Fruit fly (Drosophila melanogaster) whole organism, pupa: ENCODE results near the gene Pcmt.

ENCODE experiments used
- CG10348 ChIP-seq: fragments of 200-800 bp; sonication (Bioruptor generic); IDR thresholded peaks from 2 replicates; pipeline ENCODE4 v1.3.6; 2022; ENCODE audit warnings: missing biosample characterization, missing genetic modification characterization
- CG12605 ChIP-seq: fragments of 200-800 bp; sonication (Bioruptor generic); IDR thresholded peaks from 2 replicates; pipeline ENCODE4 v1.3.6; 2022; ENCODE audit warnings: missing biosample characterization, missing genetic modification characterization
- CG13204 ChIP-seq: fragments of 200-800 bp; sonication (Bioruptor generic); optimal IDR thresholded peaks from 2 replicates; lab custom pipeline; 2018; ENCODE audit warnings: missing biosample characterization, mild to moderate bottlenecking, missing genetic modification characterization, moderate library complexity
- CG14655 ChIP-seq: fragments of 200-800 bp; sonication (Bioruptor generic); optimal IDR thresholded peaks from 3 replicates; lab custom pipeline; 2017; ENCODE audit warnings: mild to moderate bottlenecking, missing biosample characterization, missing genetic modification reagents, missing genetic modification characterization
- CG15710 ChIP-seq: fragments of 200-800 bp; sonication (Bioruptor generic); optimal IDR thresholded peaks from 2 replicates; lab custom pipeline; 2018; ENCODE audit warnings: missing biosample characterization, mild to moderate bottlenecking, missing genetic modification characterization, moderate library complexity
- CG17806 ChIP-seq: fragments of 200-800 bp; sonication (Bioruptor generic); optimal IDR thresholded peaks from 2 replicates; lab custom pipeline; 2018; ENCODE audit warnings: missing biosample characterization, mild to moderate bottlenecking, missing genetic modification characterization, moderate library complexity
- CG32121 ChIP-seq: fragments of 200-800 bp; sonication (Bioruptor generic); IDR thresholded peaks from 2 replicates; pipeline ENCODE4 v1.3.6; 2022; ENCODE audit warnings: missing biosample characterization, missing genetic modification characterization
- CG34367 ChIP-seq: fragments of 200-800 bp; sonication (Bioruptor generic); optimal IDR thresholded peaks from 2 replicates; lab custom pipeline; 2018; ENCODE audit warnings: missing biosample characterization, mild to moderate bottlenecking, missing genetic modification characterization
- CG4496 ChIP-seq: fragments of 200-800 bp; sonication (Bioruptor generic); IDR thresholded peaks from 3 replicates; pipeline ENCODE4 v1.3.6; 2022; ENCODE audit warnings: missing biosample characterization, missing genetic modification characterization
- CG8159 ChIP-seq: fragments of 200-800 bp; sonication (Bioruptor generic); optimal IDR thresholded peaks from 3 replicates; lab custom pipeline; 2018; ENCODE audit warnings: missing biosample characterization, mild to moderate bottlenecking, missing genetic modification characterization, moderate library complexity
- CG8301 ChIP-seq: fragments of 200-800 bp; sonication (Bioruptor generic); optimal IDR thresholded peaks from 2 replicates; lab custom pipeline; 2018; ENCODE audit warnings: missing biosample characterization, mild to moderate bottlenecking, missing genetic modification characterization
- CG9948 ChIP-seq: fragments of 200-800 bp; sonication (Bioruptor generic); optimal IDR thresholded peaks from 2 replicates; lab custom pipeline; 2018; ENCODE audit warnings: missing biosample characterization, mild to moderate bottlenecking, missing genetic modification characterization, moderate library complexity
- D1 ChIP-seq: fragments of 200-800 bp; sonication (Bioruptor generic); optimal IDR thresholded peaks from 2 replicates; lab custom pipeline; 2018; ENCODE audit warnings: missing biosample characterization, mild to moderate bottlenecking, missing genetic modification characterization, moderate library complexity
- EcR ChIP-seq: fragments of 200-800 bp; sonication (Bioruptor generic); optimal IDR thresholded peaks from 3 replicates; lab custom pipeline; 2019; ENCODE audit warnings: missing biosample characterization, missing genetic modification characterization, mild to moderate bottlenecking, moderate library complexity, missing genetic modification reagents
- Ets98B ChIP-seq: fragments of 200-800 bp; sonication (Bioruptor generic); IDR thresholded peaks from 2 replicates; pipeline ENCODE4 v1.3.6; 2022; ENCODE audit warnings: missing biosample characterization, missing genetic modification characterization
- Pif1A ChIP-seq: fragments of 200-800 bp; sonication (Bioruptor generic); optimal IDR thresholded peaks from 3 replicates; lab custom pipeline; 2016; ENCODE audit warnings: missing biosample characterization, missing genetic modification characterization
- Pif1B ChIP-seq: fragments of 200-800 bp; sonication (Bioruptor generic); optimal IDR thresholded peaks from 3 replicates; lab custom pipeline; 2016; ENCODE audit warnings: missing biosample characterization, missing genetic modification characterization
- Snoo ChIP-seq: fragments of 200-800 bp; sonication (Bioruptor generic); optimal IDR thresholded peaks from 3 replicates; lab custom pipeline; 2017; ENCODE audit warnings: missing biosample characterization, mild to moderate bottlenecking, missing genetic modification characterization, inconsistent platforms
- fd96Ca ChIP-seq: fragments of 200-800 bp; sonication (Bioruptor generic); IDR thresholded peaks from 3 replicates; pipeline ENCODE4 v1.3.6; 2022; ENCODE audit warnings: missing biosample characterization, missing genetic modification characterization
- gl ChIP-seq: fragments of 200-800 bp; sonication (Bioruptor generic); optimal IDR thresholded peaks from 2 replicates; lab custom pipeline; 2018; ENCODE audit warnings: missing biosample characterization, mild to moderate bottlenecking, missing genetic modification characterization
- rn ChIP-seq: fragments of 200-800 bp; sonication (Bioruptor generic); IDR thresholded peaks from 2 replicates; pipeline ENCODE4 v1.3.6; 2022; ENCODE audit warnings: missing biosample characterization, missing genetic modification characterization

Pcmt gene

DNA sequence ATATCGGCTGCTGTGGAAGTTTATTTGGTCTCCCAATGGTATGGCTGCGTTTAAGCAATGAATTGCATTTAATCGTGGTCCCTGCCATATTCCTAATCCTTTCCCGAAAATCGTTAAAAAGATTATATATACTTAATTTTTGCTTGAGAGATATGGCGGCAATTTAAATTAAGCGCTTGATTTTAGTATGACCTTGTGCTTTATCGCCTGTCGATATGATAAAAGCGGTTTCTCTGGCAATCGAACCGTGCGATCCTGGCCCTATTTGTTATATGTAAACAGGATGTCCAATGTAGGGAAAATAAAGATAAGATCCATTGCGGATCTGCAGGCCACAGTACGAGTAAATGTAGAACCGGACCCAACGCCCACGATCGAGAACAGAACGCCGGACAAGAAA is 736 bp upstream of the Pcmt start, which contains the start of gene Snm1:
Gene Snm1, plus strand, starts transcription at position 233 of the 400 bp plus-strand sequence.
- 0 out of 3 replicates have a peak, but pooled peaks have one; percentile 21 for TF ChIP-seq CG4496
- no peak for TF ChIP-seq rn (GFP tag; lab: Robert Waterston, UW)

DNA sequence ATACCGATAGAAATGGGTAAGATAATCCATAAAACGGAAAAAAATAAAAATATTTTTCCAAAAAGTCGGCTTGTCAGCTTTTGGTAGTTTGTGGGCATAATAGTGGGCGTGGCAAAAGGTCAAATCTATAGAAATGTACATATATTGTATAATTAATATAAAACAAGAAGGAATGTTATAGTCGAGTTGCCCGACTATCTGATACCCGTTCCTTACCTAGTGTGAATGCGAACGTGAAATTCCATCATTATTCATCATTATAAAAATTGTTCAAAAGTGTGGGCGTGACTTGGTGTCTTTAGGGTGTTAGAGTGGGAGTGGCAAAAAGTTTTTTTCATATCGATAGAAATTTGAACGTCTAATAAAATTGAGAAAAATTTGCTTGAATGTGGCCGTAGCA is 2.5 kb downstream of the Pcmt start:
- no peak for TF ChIP-seq CG32121 (GFP tag; lab: Robert Waterston, UW)
- TF ChIP-seq CG9948, result no peak
- no peak for TF ChIP-seq CG4496

DNA sequence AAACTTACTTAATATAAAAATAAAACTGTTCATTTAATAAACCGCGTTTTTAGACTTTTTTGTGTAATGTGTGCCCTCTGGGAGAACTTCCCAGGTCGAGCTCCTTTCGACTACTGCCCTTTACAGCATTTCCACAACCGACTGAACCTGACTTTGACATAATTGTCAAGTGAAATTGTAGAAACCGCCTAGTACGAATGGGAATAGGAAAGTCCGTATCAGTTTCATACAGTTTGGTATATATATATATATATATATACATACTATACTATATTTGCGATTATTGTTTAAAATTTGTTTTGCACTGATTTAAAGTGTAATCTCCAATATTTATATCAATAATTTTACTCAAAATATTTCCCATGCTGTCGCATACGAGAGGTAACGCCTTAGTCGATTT is 3.0 kb downstream of the Pcmt start, which contains the start of gene mia:
Gene mia, minus strand, starts transcription at position 101 of the 400 bp plus-strand sequence.
- no peak for TF ChIP-seq CG8159
- no peak for TF ChIP-seq Pif1A (GFP tag; lab: Kevin White, UChicago)
- no peak for TF ChIP-seq Snoo (tag; lab: Kevin White, UChicago)
- no peak for TF ChIP-seq CG10348 (GFP tag; lab: Robert Waterston, UW)
- no peak for TF ChIP-seq CG32121 (GFP tag; lab: Robert Waterston, UW)
- TF ChIP-seq CG34367 (tag; lab: Kevin White, UChicago), result no peak
- TF ChIP-seq CG4496, result no peak
- no peak for TF ChIP-seq CG13204 (GFP tag; lab: Kevin White, UChicago)
- TF ChIP-seq CG9948, result no peak
- no peak for TF ChIP-seq rn (GFP tag; lab: Robert Waterston, UW)
- no peak for TF ChIP-seq CG12605
- no peak for TF ChIP-seq Pif1B
- TF ChIP-seq gl (tag; lab: Kevin White, UChicago), result no peak
- no peak for TF ChIP-seq CG17806 (tag; lab: Kevin White, UChicago)
- TF ChIP-seq Ets98B (GFP tag; lab: Robert Waterston, UW), result no peak
- TF ChIP-seq CG15710 (tag; lab: Kevin White, UChicago), result no peak
- TF ChIP-seq EcR (GFP tag; lab: Kevin White, UChicago), result no peak
- TF ChIP-seq CG14655 (GFP tag; lab: Kevin White, UChicago), result no peak
- TF ChIP-seq fd96Ca (GFP tag; lab: Robert Waterston, UW), result no peak
- TF ChIP-seq CG8301, result no peak

- no peak for TF ChIP-seq CG15710 (tag; lab: Kevin White, UChicago)
Measured at dm6 chr3R:5550452-5550851, 3.7 kb downstream of the Pcmt start.

DNA sequence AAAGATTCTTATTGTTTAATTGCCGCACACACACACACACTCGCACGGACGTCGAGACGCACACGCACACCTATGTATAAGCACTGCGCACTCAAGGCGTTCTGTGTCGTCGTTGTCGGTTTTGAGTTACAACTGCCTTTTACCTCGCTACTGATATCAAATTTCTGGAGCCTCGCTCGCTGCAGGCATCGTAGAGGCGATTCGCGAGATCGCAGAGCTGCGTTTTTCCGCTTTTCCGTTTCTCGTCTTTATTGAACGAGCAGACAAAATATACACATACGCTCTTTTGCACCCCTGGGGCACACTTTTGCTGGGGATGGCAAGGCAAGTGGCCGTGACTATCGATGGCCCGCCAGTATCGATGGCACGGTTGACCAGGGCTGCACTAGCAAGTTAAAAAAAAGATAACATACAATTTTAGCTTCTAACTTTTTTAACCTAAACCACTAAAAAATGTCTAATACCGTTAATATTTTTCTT is 6.6 kb downstream of the Pcmt start, which contains the start of gene CG2519:
Gene CG2519, minus strand, starts transcription at position 312 of the 480 bp plus-strand sequence.
- TF ChIP-seq CG32121 (GFP tag; lab: Robert Waterston, UW) (no peak), CG14655 (GFP tag; lab: Kevin White, UChicago) (no peak), CG8159 (no peak), CG4496 (peak; percentile 48; the same call in 2 of the 3 replicates), D1 (tag; lab: Kevin White, UChicago) (no peak), CG10348 (GFP tag; lab: Robert Waterston, UW) (no peak), CG17806 (tag; lab: Kevin White, UChicago) (no peak), Pif1A (GFP tag; lab: Kevin White, UChicago) (no peak), EcR (GFP tag; lab: Kevin White, UChicago) (no peak), rn (GFP tag; lab: Robert Waterston, UW) (0 out of 2 replicates have a peak, but pooled peaks have one; percentile 29), fd96Ca (GFP tag; lab: Robert Waterston, UW) (no peak; the same call in 1 of the 3 replicates), CG8301 (no peak), CG13204 (GFP tag; lab: Kevin White, UChicago) (no peak), CG9948 (no peak), CG15710 (tag; lab: Kevin White, UChicago) (no peak), CG34367 (tag; lab: Kevin White, UChicago) (no peak), gl (tag; lab: Kevin White, UChicago) (no peak), CG12605 (peak; percentile 42; the same call in 1 of the 2 replicates)

- TF ChIP-seq CG10348 (GFP tag; lab: Robert Waterston, UW) (no peak), CG14655 (GFP tag; lab: Kevin White, UChicago) (no peak), CG12605 (no peak), Ets98B (GFP tag; lab: Robert Waterston, UW) (no peak), CG34367 (tag; lab: Kevin White, UChicago) (no peak), EcR (GFP tag; lab: Kevin White, UChicago) (no peak), Pif1A (GFP tag; lab: Kevin White, UChicago) (no peak), CG4496 (no peak), Pif1B (no peak), D1 (tag; lab: Kevin White, UChicago) (no peak), rn (GFP tag; lab: Robert Waterston, UW) (no peak), CG17806 (tag; lab: Kevin White, UChicago) (no peak), fd96Ca (GFP tag; lab: Robert Waterston, UW) (no peak), CG15710 (tag; lab: Kevin White, UChicago) (no peak), CG8301 (no peak), CG8159 (no peak), CG13204 (GFP tag; lab: Kevin White, UChicago) (no peak), Snoo (tag; lab: Kevin White, UChicago) (no peak)
Measured at dm6 chr3R:5527563-5527962, 26.6 kb downstream of the Pcmt start.

- TF ChIP-seq Ets98B (GFP tag; lab: Robert Waterston, UW) (0 out of 2 replicates have a peak, but pooled peaks have one; percentile 15), CG12605 (no peak), D1 (tag; lab: Kevin White, UChicago) (no peak), CG4496 (0 out of 3 replicates have a peak, but pooled peaks have one; percentile 30), gl (tag; lab: Kevin White, UChicago) (no peak), CG15710 (tag; lab: Kevin White, UChicago) (no peak), Pif1A (GFP tag; lab: Kevin White, UChicago) (no peak), CG14655 (GFP tag; lab: Kevin White, UChicago) (no peak), CG34367 (tag; lab: Kevin White, UChicago) (no peak), CG8301 (no peak), CG8159 (no peak)
Measured at dm6 chr3R:5524804-5525203, 29.3 kb downstream of the Pcmt start.
